Worm (Caenorhabditis elegans) whole organism, early embryonic: ENCODE data around the gene F42C5.4.

Source experiments
- ama-1 ChIP-seq: fragments of 150-350 bp; optimal IDR thresholded peaks from 2 replicates; lab custom pipeline; 2014
- ets-7 ChIP-seq: sonication (generic microtip); optimal IDR thresholded peaks from 2 replicates; lab custom pipeline; 2016; ENCODE audit warnings: missing genotype, missing genetic modification characterization, missing compliant biosample characterization
- hmg-4 ChIP-seq: fragments of 200-800 bp; sonication (Bioruptor generic); optimal IDR thresholded peaks from 2 replicates; lab custom pipeline; 2018; ENCODE audit warnings: mild to moderate bottlenecking, missing genetic modification characterization, missing compliant biosample characterization
- tbx-37 ChIP-seq: fragments of 200-800 bp; sonication (Bioruptor generic); conservative IDR thresholded peaks from 2 replicates; pipeline ENCODE4 v1.3.6; 2022; ENCODE audit warnings: missing genetic modification reagents, missing genetic modification characterization, missing compliant biosample characterization

ce11 chrIV:7319931-7320435 is 28.1 kb upstream of the F42C5.4 start:
- TF ChIP-seq ama-1 (lab: Kevin White, UChicago), result no peak
- TF ChIP-seq tbx-37 (GFP tag; lab: Robert Waterston, UW), result no peak
- TF ChIP-seq ets-7, result no peak
- peak; percentile 29 for TF ChIP-seq hmg-4 (GFP tag; lab: Kevin White, UChicago)
